Worm (Caenorhabditis elegans): ENCODE data around the gene Y15E3A.5.

Gene Y15E3A.5

ce11 chrX:15365235-15365634 lies 24.9 kb downstream of the Y15E3A.5 start (continued):
- TF ChIP-seq R02D3.7 (tag; optimal IDR thresholded peaks at IDR 0.05), result no peak
- TF ChIP-seq lin-11 (tag; optimal IDR thresholded peaks at IDR 0.05), result peak; percentile 2
- no peak for TF ChIP-seq mbf-1 (tag; optimal IDR thresholded peaks at IDR 0.05)
- peak; percentile 15 to 79 for TF ChIP-seq lsy-2 (tag; optimal IDR thresholded peaks at IDR 0.05)
- peak; percentile 65 for TF ChIP-seq crh-2 (tag; optimal IDR thresholded peaks at IDR 0.05)
- TF ChIP-seq unc-62 (GFP tag; optimal IDR thresholded peaks at IDR 0.05), result peak; percentile 62

- peak; percentile 33 for TF ChIP-seq blmp-1 (tag; optimal IDR thresholded peaks at IDR 0.05; ENCODE audit: insufficient read depth)
- peak; percentile 14 for TF ChIP-seq fos-1 (tag; optimal IDR thresholded peaks at IDR 0.05)
- TF ChIP-seq Y55F3AM.14 (GFP tag; optimal IDR thresholded peaks at IDR 0.05), result no peak
Observed at ce11 chrX:15365767-15366177, 25.4 kb downstream of the Y15E3A.5 start, which contains the start of gene C33A11.2. C33A11.2 (plus strand) TSS chrX:15365992.

- TF ChIP-seq elt-3 (tag; optimal IDR thresholded peaks at IDR 0.05) (no peak), mab-5 (tag; optimal IDR thresholded peaks at IDR 0.05) (no peak), sem-4 (tag; optimal IDR thresholded peaks at IDR 0.05) (no peak), blmp-1 (tag; optimal IDR thresholded peaks at IDR 0.05; ENCODE audit: insufficient read depth) (no peak), gmeb-1 (tag; optimal IDR thresholded peaks at IDR 0.05) (no peak), alr-1 (tag; optimal IDR thresholded peaks at IDR 0.05) (no peak), aly-2 (tag; optimal IDR thresholded peaks at IDR 0.05) (no peak), nhr-77 (tag; optimal IDR thresholded peaks at IDR 0.05) (no peak)
Observed at ce11 chrX:15372772-15373171, 32.4 kb downstream of the Y15E3A.5 start.

- TF ChIP-seq dmd-4 (tag; optimal IDR thresholded peaks at IDR 0.05) (no peak), nhr-12 (tag; optimal IDR thresholded peaks at IDR 0.05) (no peak), sma-9 (GFP tag; optimal IDR thresholded peaks at IDR 0.05) (peak; percentile 18), sma-9 (tag; optimal IDR thresholded peaks at IDR 0.05) (no peak), nhr-23 (tag; optimal IDR thresholded peaks at IDR 0.05) (no peak), F13H6.1 (tag; optimal IDR thresholded peaks at IDR 0.05) (peak; percentile 36), nhr-77 (tag; optimal IDR thresholded peaks at IDR 0.05) (no peak), nhr-237 (tag; optimal IDR thresholded peaks at IDR 0.05) (no peak), elt-3 (tag; optimal IDR thresholded peaks at IDR 0.05) (no peak), fos-1 (tag; optimal IDR thresholded peaks at IDR 0.05) (peak; percentile 82), nhr-25 (tag; optimal IDR thresholded peaks at IDR 0.05) (peak; percentile 6), mab-5 (tag; optimal IDR thresholded peaks at IDR 0.05) (no peak), zag-1 (tag; optimal IDR thresholded peaks at IDR 0.05) (no peak), lin-11 (tag; optimal IDR thresholded peaks at IDR 0.05) (peak; percentile 46), gmeb-1 (tag; optimal IDR thresholded peaks at IDR 0.05) (peak; percentile 22), nhr-11 (tag; optimal IDR thresholded peaks at IDR 0.05) (no peak), unc-62 (GFP tag; optimal IDR thresholded peaks at IDR 0.05) (no peak), skn-1 (tag; optimal IDR thresholded peaks at IDR 0.05) (peak; percentile 45), sem-4 (tag; optimal IDR thresholded peaks at IDR 0.05) (no peak), ZK546.5 (tag; optimal IDR thresholded peaks at IDR 0.05) (no peak), ztf-1 (GFP tag; conservative IDR thresholded peaks at IDR 0.05) (no peak), mdl-1 (tag; optimal IDR thresholded peaks at IDR 0.05) (peak in 1 of 2 experiments; percentile 45), ama-1 (optimal IDR thresholded peaks at IDR 0.05) (no peak), lsy-2 (tag; optimal IDR thresholded peaks at IDR 0.05) (peak in 1 of 2 experiments; percentile 10), blmp-1 (tag; optimal IDR thresholded peaks at IDR 0.05; ENCODE audit: insufficient read depth) (no peak), snpc-4 (tag; optimal IDR thresholded peaks at IDR 0.05) (no peak), egl-27 (tag; optimal IDR thresholded peaks at IDR 0.05) (peak; percentile 12), ztf-11 (tag; optimal IDR thresholded peaks at IDR 0.05) (no peak), nhr-21 (tag; optimal IDR thresholded peaks at IDR 0.05) (no peak), ztf-4 (tag; optimal IDR thresholded peaks at IDR 0.05) (no peak), sma-3 (GFP tag; optimal IDR thresholded peaks at IDR 0.05) (peak; percentile 10), mbf-1 (tag; optimal IDR thresholded peaks at IDR 0.05) (no peak), alr-1 (tag; optimal IDR thresholded peaks at IDR 0.05) (no peak), C34F6.9 (tag; optimal IDR thresholded peaks at IDR 0.05) (peak; percentile 46), elt-1 (tag; optimal IDR thresholded peaks at IDR 0.05) (no peak), nhr-6 (tag; optimal IDR thresholded peaks at IDR 0.05) (no peak), nhr-129 (tag; optimal IDR thresholded peaks at IDR 0.05) (peak; percentile 35), aly-2 (tag; optimal IDR thresholded peaks at IDR 0.05) (no peak), R02D3.7 (tag; optimal IDR thresholded peaks at IDR 0.05) (no peak), unc-39 (tag; optimal IDR thresholded peaks at IDR 0.05) (no peak), crh-2 (tag; optimal IDR thresholded peaks at IDR 0.05) (peak; percentile 33), lin-39 (tag; optimal IDR thresholded peaks at IDR 0.05) (no peak), unc-55 (GFP tag; optimal IDR thresholded peaks at IDR 0.05) (peak; percentile 60), ceh-16 (tag; optimal IDR thresholded peaks at IDR 0.05) (no peak), ceh-82 (tag; optimal IDR thresholded peaks at IDR 0.05) (no peak)
Observed at ce11 chrX:15373415-15374048, 33.2 kb downstream of the Y15E3A.5 start.
